Worm (Caenorhabditis elegans) whole organism, young adult: ENCODE results near the gene sre-48.

Source experiments
- F55B11.4 ChIP-seq: sonication (generic microtip); optimal IDR thresholded peaks from 2 replicates; lab custom pipeline; 2016; ENCODE audit warnings: missing compliant biosample characterization, missing genetic modification characterization, borderline replicate concordance; ENCODE audit not compliant: insufficient read depth
- Y56A3A.18 ChIP-seq: fragments of 200-800 bp; sonication (Bioruptor generic); IDR thresholded peaks from 2 replicates; pipeline ENCODE4 v1.3.6; 2022; ENCODE audit warnings: missing genetic modification reagents, missing genetic modification characterization, missing compliant biosample characterization
- bed-1 ChIP-seq: fragments of 200-800 bp; sonication (Bioruptor generic); IDR thresholded peaks from 2 replicates; pipeline ENCODE4 v1.3.6; 2022; ENCODE audit warnings: missing genetic modification reagents, missing genetic modification characterization, missing compliant biosample characterization
- ceh-40 ChIP-seq: fragments of 200-800 bp; sonication (Bioruptor generic); IDR thresholded peaks from 2 replicates; pipeline ENCODE4 v1.3.6; 2022; ENCODE audit warnings: missing genetic modification characterization, missing compliant biosample characterization
- egl-44 ChIP-seq: fragments of 200-800 bp; sonication (Bioruptor generic); IDR thresholded peaks from 2 replicates; pipeline ENCODE4 v1.3.6; 2022; ENCODE audit warnings: missing genetic modification reagents, missing genetic modification characterization, missing compliant biosample characterization
- him-1 ChIP-seq: sonication (generic microtip); optimal IDR thresholded peaks from 2 replicates; lab custom pipeline; 2016; ENCODE audit warnings: missing genotype, missing genetic modification reagents, missing genetic modification characterization, missing compliant biosample characterization
- hsf-1 ChIP-seq: fragments of 200-800 bp; sonication (Bioruptor generic); IDR thresholded peaks from 2 replicates; pipeline ENCODE4 v1.3.6; 2022; ENCODE audit warnings: missing genetic modification reagents, missing genetic modification characterization, missing compliant biosample characterization
- lsl-1 ChIP-seq: fragments of 200-800 bp; sonication (Bioruptor generic); optimal IDR thresholded peaks from 2 replicates; lab custom pipeline; 2018; ENCODE audit warnings: mild to moderate bottlenecking, missing genetic modification characterization, moderate library complexity, missing compliant biosample characterization
- nfya-1 ChIP-seq: sonication (generic microtip); optimal IDR thresholded peaks from 2 replicates; lab custom pipeline; 2017; ENCODE audit warnings: antibody characterized with exemption, missing compliant biosample characterization, missing genetic modification characterization, borderline replicate concordance; ENCODE audit not compliant: insufficient read depth
- unc-130 ChIP-seq: sonication (generic microtip); optimal IDR thresholded peaks from 2 replicates; lab custom pipeline; 2016; ENCODE audit warnings: missing genetic modification reagents, missing genetic modification characterization, missing compliant biosample characterization
- unc-62 ChIP-seq: fragments of 150-350 bp; optimal IDR thresholded peaks from 2 replicates; lab custom pipeline; 2014; ENCODE audit warnings: missing biosample characterization, missing genetic modification reagents, missing genetic modification characterization
- zfh-2 ChIP-seq: fragments of 200-800 bp; sonication (Bioruptor generic); conservative IDR thresholded peaks from 2 replicates; pipeline ENCODE4 v1.3.6; 2022; ENCODE audit warnings: missing genetic modification reagents, missing genetic modification characterization, missing compliant biosample characterization

DNA sequence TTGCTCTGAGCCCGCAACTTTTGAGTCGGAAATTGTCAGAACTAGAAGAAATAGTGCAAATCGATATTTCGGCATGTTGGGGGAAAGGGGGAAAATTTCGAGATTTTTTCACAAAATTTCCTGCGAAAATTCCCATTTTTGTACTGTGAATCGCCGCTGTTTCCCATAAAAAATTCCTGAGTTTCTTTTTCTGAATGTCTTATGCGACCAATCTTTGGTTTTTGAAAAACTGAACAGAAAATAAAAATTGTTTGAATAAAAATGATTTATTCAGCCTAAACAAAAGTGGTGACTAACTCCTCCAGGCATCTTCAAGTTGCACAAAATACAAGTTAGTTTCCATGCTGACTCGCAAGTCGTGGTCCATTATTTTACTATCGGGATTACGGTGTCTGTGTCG lies 13.4 kb downstream of the sre-48 start, which contains the start of gene W07G1.7:
- TF ChIP-seq lsl-1 (GFP tag; lab: Kevin White, UChicago) (no peak), nfya-1 (tag; lab: Kevin White, UChicago) (no peak), ceh-40 (GFP tag; lab: Robert Waterston, UW) (no peak), Y56A3A.18 (GFP tag; lab: Robert Waterston, UW) (no peak), hsf-1 (no peak), unc-130 (no peak), bed-1 (GFP tag; lab: Robert Waterston, UW) (no peak), F55B11.4 (no peak), him-1 (tag; lab: Kevin White, UChicago) (no peak), unc-62 (no peak), zfh-2 (no peak), egl-44 (GFP tag; lab: Robert Waterston, UW) (no peak)
